Fruit fly (Drosophila melanogaster) whole organism, wandering third instar larva: ENCODE measurements around the gene sas.

Experiments
- Abd-B ChIP-seq: fragments of >200 bp; optimal IDR thresholded peaks from 2 replicates; lab custom pipeline; 2017; ENCODE audit warnings: missing biosample characterization, missing genetic modification characterization
- Hr78 ChIP-seq: fragments of >200 bp; optimal IDR thresholded peaks from 2 replicates; lab custom pipeline; 2017; ENCODE audit warnings: missing biosample characterization, missing genetic modification characterization
- Hr83 ChIP-seq: fragments of 200-300 bp; sonication (Bioruptor generic); optimal IDR thresholded peaks from 2 replicates; lab custom pipeline; 2016; ENCODE audit warnings: missing biosample characterization, mild to moderate bottlenecking, missing genetic modification characterization, moderate library complexity; ENCODE audit not compliant: poor library complexity, severe bottlenecking
- Myc ChIP-seq: fragments of >200 bp; optimal IDR thresholded peaks from 2 replicates; lab custom pipeline; 2017
- Vsx2 ChIP-seq: fragments of 200-300, 225-300 bp; sonication (Bioruptor generic); optimal IDR thresholded peaks from 2 replicates; lab custom pipeline; 2018; ENCODE audit warnings: missing biosample characterization, missing genetic modification characterization; ENCODE audit not compliant: partially characterized antibody
- dl ChIP-seq, 2 experiments: fragments of 175-275, 200-275 bp in 1 of 2; fragments of 200-275 bp in 1 of 2; sonication (Bioruptor generic); optimal IDR thresholded peaks; lab custom pipeline; 2018; ENCODE audit warnings: mild to moderate bottlenecking in 2 of 2, missing biosample characterization in 2 of 2, missing genetic modification characterization in 2 of 2, moderate library complexity in 2 of 2; ENCODE audit not compliant: partially characterized antibody in 2 of 2, insufficient read depth in 1 of 2
- dsf ChIP-seq: sonication (Bioruptor generic); optimal IDR thresholded peaks from 2 replicates; lab custom pipeline; 2016; ENCODE audit warnings: missing biosample characterization, missing genetic modification characterization, borderline replicate concordance
- ey ChIP-seq: fragments of 200-800 bp; sonication (Bioruptor generic); optimal IDR thresholded peaks from 2 replicates; lab custom pipeline; 2016; ENCODE audit warnings: missing biosample characterization, missing genetic modification characterization
- pan ChIP-seq: fragments of >200 bp; optimal IDR thresholded peaks from 2 replicates; lab custom pipeline; 2017
- psq ChIP-seq: fragments of 200-800 bp; sonication (Bioruptor generic); optimal IDR thresholded peaks from 3 replicates; lab custom pipeline; 2017; ENCODE audit warnings: missing biosample characterization, mild to moderate bottlenecking, missing genetic modification characterization, moderate library complexity

dm6 chr3R:7162356-7163289 lies at the start of gene sas:
- TF ChIP-seq psq (GFP tag; lab: Kevin White, UChicago) (no peak), Abd-B (GFP tag; lab: Kevin White, UChicago) (no peak), dsf (GFP tag; lab: Kevin White, UChicago) (no peak), Vsx2 (GFP tag; lab: Kevin White, UChicago) (peak; percentile 69), dl (GFP tag; optimal IDR thresholded peaks at IDR 0.05; lab: Kevin White, UChicago; ENCODE audit: insufficient read depth in 1 of 2, partially characterized antibody in 2 of 2) (peak in 1 of 2 experiments; percentile 58), Myc (lab: Kevin White, UChicago) (no peak), Hr78 (GFP tag; lab: Kevin White, UChicago) (no peak), ey (no peak), pan (lab: Kevin White, UChicago) (no peak), Hr83 (GFP tag; lab: Kevin White, UChicago) (no peak)
